Worm (Caenorhabditis elegans) whole organism, early embryonic: ENCODE measurements around the gene C39E9.12.

Experiments
- F13C5.2 ChIP-seq: sonication (generic microtip); optimal IDR thresholded peaks from 2 replicates; lab custom pipeline; 2017; ENCODE audit warnings: mild to moderate bottlenecking, missing genetic modification characterization, inconsistent platforms, missing compliant biosample characterization
- aly-1 ChIP-seq: sonication (generic microtip); optimal IDR thresholded peaks from 2 replicates; lab custom pipeline; 2016; ENCODE audit warnings: missing genetic modification characterization, missing compliant biosample characterization
- ama-1 ChIP-seq: fragments of 150-350 bp; optimal IDR thresholded peaks from 2 replicates; lab custom pipeline; 2014
- ceh-13 ChIP-seq: fragments of 200-800 bp; sonication (Bioruptor generic); optimal IDR thresholded peaks from 2 replicates; lab custom pipeline; 2018; ENCODE audit warnings: mild to moderate bottlenecking, missing genetic modification characterization, missing compliant biosample characterization
- flt-1 ChIP-seq: fragments of 200-800 bp; sonication (Bioruptor generic); IDR thresholded peaks from 2 replicates; pipeline ENCODE4 v1.3.6; 2022; ENCODE audit warnings: missing genetic modification characterization, missing compliant biosample characterization
- hmg-4 ChIP-seq: fragments of 200-800 bp; sonication (Bioruptor generic); optimal IDR thresholded peaks from 2 replicates; lab custom pipeline; 2018; ENCODE audit warnings: mild to moderate bottlenecking, missing genetic modification characterization, missing compliant biosample characterization
- hnd-1 ChIP-seq: sonication (generic microtip); optimal IDR thresholded peaks from 2 replicates; lab custom pipeline; 2016; ENCODE audit warnings: missing genetic modification characterization, missing compliant biosample characterization
- scrt-1 ChIP-seq: fragments of 200-800 bp; sonication (Bioruptor generic); IDR thresholded peaks from 2 replicates; pipeline ENCODE4 v1.3.6; 2022; ENCODE audit warnings: missing genetic modification characterization, missing compliant biosample characterization
- sea-1 ChIP-seq: fragments of 200-800 bp; sonication (Bioruptor generic); conservative IDR thresholded peaks from 2 replicates; pipeline ENCODE4 v1.3.6; 2022; ENCODE audit warnings: missing genetic modification characterization, missing compliant biosample characterization
- tbx-11 ChIP-seq: fragments of 200-800 bp; sonication (Bioruptor generic); IDR thresholded peaks from 2 replicates; pipeline ENCODE4 v1.3.6; 2022; ENCODE audit warnings: missing genetic modification characterization, missing compliant biosample characterization
- tbx-37 ChIP-seq: fragments of 200-800 bp; sonication (Bioruptor generic); conservative IDR thresholded peaks from 2 replicates; pipeline ENCODE4 v1.3.6; 2022; ENCODE audit warnings: missing genetic modification reagents, missing genetic modification characterization, missing compliant biosample characterization
- tra-4 ChIP-seq: sonication (generic microtip); optimal IDR thresholded peaks from 2 replicates; lab custom pipeline; 2017; ENCODE audit warnings: missing genetic modification characterization, missing compliant biosample characterization

DNA sequence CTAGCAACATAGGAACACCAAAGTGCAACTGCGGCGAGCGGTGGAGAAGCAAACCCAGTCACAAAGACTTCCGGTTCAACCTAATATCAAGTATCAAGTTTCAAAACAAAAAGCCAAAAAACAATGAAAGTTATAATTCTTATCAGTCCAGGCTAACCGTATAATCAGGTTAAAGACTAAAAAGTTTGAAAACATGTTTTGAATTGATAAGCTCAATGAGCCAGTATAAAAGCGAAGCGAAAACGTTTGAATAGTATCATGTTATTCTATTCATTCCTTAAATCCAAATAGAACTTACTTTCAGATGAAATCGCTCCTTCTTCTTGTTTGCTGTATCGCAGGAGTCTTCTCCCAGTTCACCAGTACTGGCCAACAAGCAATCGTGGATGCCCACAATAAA lies 42.7 kb upstream of the C39E9.12 start, which contains the start of gene scl-11:
- no peak for TF ChIP-seq F13C5.2
- TF ChIP-seq hnd-1 (tag; lab: Kevin White, UChicago): no peak
- no peak for TF ChIP-seq sea-1 (GFP tag; lab: Robert Waterston, UW)
- TF ChIP-seq ama-1 (lab: Kevin White, UChicago): no peak
- TF ChIP-seq tbx-37: no peak
- TF ChIP-seq tra-4 (tag; lab: Kevin White, UChicago): no peak
- no peak for TF ChIP-seq flt-1 (GFP tag; lab: Robert Waterston, UW)
- TF ChIP-seq hmg-4: no peak
- TF ChIP-seq ceh-13 (GFP tag; lab: Kevin White, UChicago): no peak
- TF ChIP-seq scrt-1: no peak
- no peak for TF ChIP-seq tbx-11 (GFP tag; lab: Robert Waterston, UW)
- TF ChIP-seq aly-1: no peak
